Fruit fly (Drosophila melanogaster): ENCODE results near the gene Hrs.

Hrs gene

DNA sequence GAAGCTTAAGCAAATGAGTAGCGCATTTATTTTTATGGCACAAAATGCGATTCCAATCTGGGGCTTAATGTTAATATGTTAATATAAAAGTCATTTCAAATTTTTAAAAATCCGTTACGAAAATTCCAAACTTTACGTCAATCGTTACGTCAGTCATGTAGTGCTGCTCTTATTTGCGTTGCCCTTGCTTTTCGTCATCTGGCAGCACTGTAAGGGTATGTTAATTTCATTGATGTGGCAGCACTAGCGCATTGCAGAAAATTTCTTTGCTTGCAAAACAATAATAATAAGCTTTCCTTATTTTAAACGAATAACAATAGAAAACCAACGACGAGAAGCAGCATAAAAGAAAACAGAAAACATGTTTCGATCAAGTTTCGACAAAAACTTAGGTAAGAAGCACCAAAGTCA lies at the start of gene Hrs:
Gene Hrs, plus strand, starts transcription at position 167 of the 411 bp plus-strand sequence.
- TF ChIP-seq svp (GFP tag) (peak; percentile 25), CG11762 (GFP tag; optimal IDR thresholded peaks at IDR 0.05; ENCODE audit: insufficient read depth) (no peak), Eip75B (GFP tag; optimal IDR thresholded peaks at IDR 0.05) (no peak), CG6276 (GFP tag; optimal IDR thresholded peaks at IDR 0.05) (no peak), CG34406 (GFP tag; optimal IDR thresholded peaks at IDR 0.05) (no peak), esn (GFP tag; optimal IDR thresholded peaks at IDR 0.05) (peak; percentile 22), CG3032 (tag; optimal IDR thresholded peaks at IDR 0.05) (peak; percentile 25), Sox14 (GFP tag; optimal IDR thresholded peaks at IDR 0.05) (peak; percentile 53)

DNA sequence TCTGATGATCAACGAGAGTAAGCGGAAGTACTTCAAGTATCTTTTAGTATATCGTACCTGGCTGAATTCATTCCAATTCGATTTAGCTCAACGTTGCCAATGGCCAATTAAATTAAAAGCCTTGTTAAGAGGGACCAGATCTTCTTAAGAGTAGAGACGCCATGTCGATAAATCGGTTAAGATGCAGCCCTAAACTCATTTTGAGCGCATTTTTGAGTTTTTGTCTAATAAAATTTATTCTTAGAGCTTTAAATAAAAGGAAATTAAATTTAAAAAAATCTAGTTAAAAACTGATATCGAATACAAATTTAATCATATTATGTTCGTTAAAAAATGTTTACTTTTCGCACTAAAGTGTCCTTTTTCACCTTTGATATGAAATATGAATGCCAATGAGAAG lies 43.4 kb upstream of the Hrs start, which contains the start of gene Trf5:
Gene Trf5, minus strand, starts transcription at position 101 of the 400 bp plus-strand sequence.
- TF ChIP-seq esn (GFP tag; optimal IDR thresholded peaks at IDR 0.05) (no peak), acj6 (GFP tag; optimal IDR thresholded peaks at IDR 0.05) (no peak), CG11902 (GFP tag; optimal IDR thresholded peaks at IDR 0.05) (no peak), Sox15 (GFP tag; optimal IDR thresholded peaks at IDR 0.05) (no peak), CG10631 (GFP tag; optimal IDR thresholded peaks at IDR 0.05) (no peak), Eip93F (GFP tag; optimal IDR thresholded peaks at IDR 0.05) (no peak), dsx (GFP tag; optimal IDR thresholded peaks at IDR 0.05; ENCODE audit: poor library complexity, severe bottlenecking) (no peak), Smox (GFP tag; optimal IDR thresholded peaks at IDR 0.05) (no peak), Eip75B (GFP tag; optimal IDR thresholded peaks at IDR 0.05) (no peak), CG8119 (GFP tag; IDR thresholded peaks at IDR 0.05) (no peak), eg (GFP tag; IDR thresholded peaks at IDR 0.05) (no peak), Lpt (GFP tag; optimal IDR thresholded peaks at IDR 0.05) (no peak), CG6792 (GFP tag; optimal IDR thresholded peaks at IDR 0.05) (no peak)

- TF ChIP-seq lz (GFP tag; optimal IDR thresholded peaks at IDR 0.05) (peak; percentile 2), Hr4 (GFP tag; optimal IDR thresholded peaks at IDR 0.05) (no peak), Ets21C (GFP tag; optimal IDR thresholded peaks at IDR 0.05) (peak; percentile 4), CG6163 (GFP tag; IDR thresholded peaks at IDR 0.05) (0 out of 3 replicates have a peak, but pooled peaks have one; percentile 18), Ets96B (tag; optimal IDR thresholded peaks at IDR 0.05) (no peak), CG15336 (GFP tag; IDR thresholded peaks at IDR 0.05) (peak; percentile 32; the same call in 1 of the 2 replicates), net (GFP tag; optimal IDR thresholded peaks at IDR 0.05) (peak; percentile 1), OdsH (GFP tag; optimal IDR thresholded peaks at IDR 0.05) (peak; percentile 14), svp (GFP tag) (peak; percentile 48), pdm3 (GFP tag; optimal IDR thresholded peaks at IDR 0.05) (peak; percentile 2), Eip78C (GFP tag) (peak; percentile 41)
These were observed 19.4 kb upstream of the Hrs start for dm6 chr2L:2720368-2720767.

dm6 chr2L:2721317-2721716 lies 18.5 kb upstream of the Hrs start:
- TF ChIP-seq CG6163 (GFP tag; IDR thresholded peaks at IDR 0.05) (0 out of 3 replicates have a peak, but pooled peaks have one; percentile 22), eg (GFP tag; IDR thresholded peaks at IDR 0.05) (0 out of 3 replicates have a peak, but pooled peaks have one; percentile 21), CG16779 (tag; optimal IDR thresholded peaks at IDR 0.05) (no peak), Sox15 (GFP tag; optimal IDR thresholded peaks at IDR 0.05) (no peak), svp (GFP tag) (peak; percentile 65), Eip78C (GFP tag) (peak; percentile 40), Hr4 (GFP tag; optimal IDR thresholded peaks at IDR 0.05) (peak; percentile 3), Sox14 (GFP tag; optimal IDR thresholded peaks at IDR 0.05) (no peak), fd59A (GFP tag; optimal IDR thresholded peaks at IDR 0.05) (peak; percentile 4)

- no peak for TF ChIP-seq Blimp-1 (GFP tag; optimal IDR thresholded peaks at IDR 0.05)
- TF ChIP-seq spab (GFP tag; optimal IDR thresholded peaks at IDR 0.05) = no peak
- no peak for TF ChIP-seq Eip93F (GFP tag; optimal IDR thresholded peaks at IDR 0.05)
These were observed 16.7 kb upstream of the Hrs start for dm6 chr2L:2723100-2723499.
